Fruit fly (Drosophila melanogaster): Measurements from ENCODE around the gene CG18178.

CG18178 gene

dm6 chr3L:9718929-9719328 is at the start of gene CG18178, which contains the start of gene CG14174 (continued):
- TF ChIP-seq cato (GFP tag; optimal IDR thresholded peaks at IDR 0.05; ENCODE audit: borderline replicate concordance) (peak; percentile 48), CG11093 (GFP tag; IDR thresholded peaks at IDR 0.05) (no peak; the same call in 2 of the 3 replicates), Dfd (GFP tag; optimal IDR thresholded peaks at IDR 0.05) (no peak), jigr1 (GFP tag; IDR thresholded peaks at IDR 0.05) (no peak), CG12942 (GFP tag; optimal IDR thresholded peaks at IDR 0.05) (peak; percentile 58), Ptx1 (GFP tag; IDR thresholded peaks at IDR 0.05) (peak; percentile 66), Optix (GFP tag; IDR thresholded peaks at IDR 0.05) (no peak), CG3163 (GFP tag; optimal IDR thresholded peaks at IDR 0.05) (no peak), gt (GFP tag; IDR thresholded peaks at IDR 0.05) (no peak), CG17186 (GFP tag; optimal IDR thresholded peaks at IDR 0.05) (peak; percentile 40), Deaf1 (tag; optimal IDR thresholded peaks at IDR 0.05) (no peak), CG7357 (GFP tag; IDR thresholded peaks at IDR 0.05) (no peak), sr (GFP tag; IDR thresholded peaks at IDR 0.05) (no peak), Antp (GFP tag; optimal IDR thresholded peaks at IDR 0.05) (no peak), CG2120 (GFP tag; optimal IDR thresholded peaks at IDR 0.05) (peak; percentile 67), CG11695 (GFP tag; IDR thresholded peaks at IDR 0.05) (peak; percentile 49; the same call in 1 of the 3 replicates), CG42726 (GFP tag; IDR thresholded peaks at IDR 0.05; ENCODE audit: partially characterized antibody) (no peak), fd64A (GFP tag; optimal IDR thresholded peaks at IDR 0.05) (no peak), CG7963 (GFP tag; IDR thresholded peaks at IDR 0.05; ENCODE audit: partially characterized antibody) (no peak), Xbp1 (GFP tag; optimal IDR thresholded peaks at IDR 0.05) (peak; percentile 75), tio (GFP tag; optimal IDR thresholded peaks at IDR 0.05) (no peak), ab (GFP tag; optimal IDR thresholded peaks at IDR 0.05) (no peak), MTF-1 (GFP tag; optimal IDR thresholded peaks at IDR 0.05; ENCODE audit: borderline replicate concordance) (no peak), Sry-δ (GFP tag; optimal IDR thresholded peaks at IDR 0.05) (peak; percentile 33), ara (GFP tag; IDR thresholded peaks at IDR 0.05) (peak; percentile 48; the same call in 1 of the 2 replicates), cg (GFP tag; optimal IDR thresholded peaks at IDR 0.05) (no peak), tll (GFP tag; optimal IDR thresholded peaks at IDR 0.05) (no peak), lola (GFP tag; optimal IDR thresholded peaks at IDR 0.05) (peak in 1 of 3 experiments; percentile 75), CG8924 (tag; optimal IDR thresholded peaks at IDR 0.05) (peak; percentile 80), CG7987 (GFP tag; optimal IDR thresholded peaks at IDR 0.05) (no peak), Stat92E (GFP tag; optimal IDR thresholded peaks at IDR 0.05) (no peak), nerfin-1 (tag; optimal IDR thresholded peaks at IDR 0.05) (peak; percentile 74), ewg (GFP tag; optimal IDR thresholded peaks at IDR 0.05) (peak; percentile 34), gsb-n (tag; optimal IDR thresholded peaks at IDR 0.05) (no peak), tup (GFP tag; optimal IDR thresholded peaks at IDR 0.05) (no peak), oc (tag; optimal IDR thresholded peaks at IDR 0.05) (no peak), tgo (GFP tag; IDR thresholded peaks at IDR 0.05) (peak; percentile 64), slp2 (GFP tag; optimal IDR thresholded peaks at IDR 0.05) (no peak), CG18619 (GFP tag; optimal IDR thresholded peaks at IDR 0.05) (peak; percentile 43), pan (optimal IDR thresholded peaks at IDR 0.05) (no peak), pan (GFP tag; optimal IDR thresholded peaks at IDR 0.05 in 1 of 2, IDR thresholded peaks at IDR 0.05 in 1 of 2) (peak in 1 of 2 experiments; percentile 51), Abd-B (GFP tag; optimal IDR thresholded peaks at IDR 0.05) (peak; percentile 67), CG17385 (GFP tag; optimal IDR thresholded peaks at IDR 0.05) (peak; percentile 66), fru (optimal IDR thresholded peaks at IDR 0.05) (no peak), CG3407 (GFP tag; optimal IDR thresholded peaks at IDR 0.05) (no peak), dysf (GFP tag; IDR thresholded peaks at IDR 0.05) (peak; percentile 68; the same call in 2 of the 3 replicates), CG17568 (GFP tag; optimal IDR thresholded peaks at IDR 0.05) (no peak), mld (GFP tag; IDR thresholded peaks at IDR 0.05; ENCODE audit: partially characterized antibody) (no peak), hth (optimal IDR thresholded peaks at IDR 0.05) (no peak), Blimp-1 (GFP tag; optimal IDR thresholded peaks at IDR 0.05) (peak; percentile 62), esg (GFP tag; conservative IDR thresholded peaks at IDR 0.05) (peak; percentile 68)

Data from whole organism, embryonic.